Worm (Caenorhabditis elegans) whole organism, early embryonic: ENCODE measurements around the gene EEED8.18.

Source experiments
- B0310.2 ChIP-seq: sonication (generic microtip); optimal IDR thresholded peaks from 2 replicates; lab custom pipeline; 2016; ENCODE audit warnings: mild to moderate bottlenecking, missing genetic modification characterization, missing compliant biosample characterization
- F13C5.2 ChIP-seq: sonication (generic microtip); optimal IDR thresholded peaks from 2 replicates; lab custom pipeline; 2017; ENCODE audit warnings: mild to moderate bottlenecking, missing genetic modification characterization, inconsistent platforms, missing compliant biosample characterization
- ama-1 ChIP-seq: fragments of 150-350 bp; optimal IDR thresholded peaks from 2 replicates; lab custom pipeline; 2014
- ceh-13 ChIP-seq: fragments of 200-800 bp; sonication (Bioruptor generic); optimal IDR thresholded peaks from 2 replicates; lab custom pipeline; 2018; ENCODE audit warnings: mild to moderate bottlenecking, missing genetic modification characterization, missing compliant biosample characterization
- hmbx-1 ChIP-seq: sonication (generic microtip); optimal IDR thresholded peaks from 2 replicates; lab custom pipeline; 2016; ENCODE audit warnings: mild to moderate bottlenecking, missing genetic modification characterization, missing compliant biosample characterization
- hmg-4 ChIP-seq: fragments of 200-800 bp; sonication (Bioruptor generic); optimal IDR thresholded peaks from 2 replicates; lab custom pipeline; 2018; ENCODE audit warnings: mild to moderate bottlenecking, missing genetic modification characterization, missing compliant biosample characterization
- tbx-37 ChIP-seq: fragments of 200-800 bp; sonication (Bioruptor generic); conservative IDR thresholded peaks from 2 replicates; pipeline ENCODE4 v1.3.6; 2022; ENCODE audit warnings: missing genetic modification reagents, missing genetic modification characterization, missing compliant biosample characterization

- TF ChIP-seq ama-1 (no peak), F13C5.2 (tag; lab: Kevin White, UChicago) (no peak), ceh-13 (no peak), tbx-37 (GFP tag; lab: Robert Waterston, UW) (no peak), hmg-4 (no peak), B0310.2 (tag; lab: Kevin White, UChicago) (no peak), hmbx-1 (tag; lab: Kevin White, UChicago) (no peak)
Measured at ce11 chrII:5437586-5437985, 25.2 kb upstream of the EEED8.18 start, which contains the start of gene F07F6.1.
